Worm (Caenorhabditis elegans) whole organism, late embryonic: Measurements from ENCODE around the gene coq-6.

ENCODE experiments used
- F13H6.1 ChIP-seq: sonication (generic microtip); optimal IDR thresholded peaks from 2 replicates; lab custom pipeline; 2016; ENCODE audit warnings: missing genetic modification characterization, missing compliant biosample characterization
- T23F11.4 ChIP-seq: fragments of 200-800 bp; sonication (Bioruptor generic); optimal IDR thresholded peaks from 2 replicates; lab custom pipeline; 2018; ENCODE audit warnings: mild to moderate bottlenecking, missing genetic modification characterization, missing compliant biosample characterization
- ama-1 ChIP-seq: fragments of 150-350 bp; optimal IDR thresholded peaks from 2 replicates; lab custom pipeline; 2014
- dmd-4 ChIP-seq: sonication (generic microtip); optimal IDR thresholded peaks from 2 replicates; lab custom pipeline; 2016; ENCODE audit warnings: borderline replicate concordance, missing genetic modification characterization, missing compliant biosample characterization
- elt-2 ChIP-seq: sonication (generic microtip); optimal IDR thresholded peaks from 2 replicates; lab custom pipeline; 2016; ENCODE audit warnings: missing genetic modification reagents, missing genetic modification characterization, missing compliant biosample characterization
- fkh-10 ChIP-seq: fragments of 150-350 bp; optimal IDR thresholded peaks from 2 replicates; lab custom pipeline; 2014; ENCODE audit warnings: missing biosample characterization, missing genetic modification reagents, missing genetic modification characterization
- hlh-6 ChIP-seq: sonication (generic microtip); optimal IDR thresholded peaks from 2 replicates; lab custom pipeline; 2016; ENCODE audit warnings: missing genotype, missing genetic modification characterization, missing compliant biosample characterization
- lin-11 ChIP-seq: fragments of 200-800 bp; sonication (Bioruptor generic); optimal IDR thresholded peaks from 2 replicates; lab custom pipeline; 2018; ENCODE audit warnings: mild to moderate bottlenecking, missing genetic modification characterization, missing compliant biosample characterization
- nhr-11 ChIP-seq: fragments of 150-350 bp; optimal IDR thresholded peaks from 2 replicates; lab custom pipeline; 2014; ENCODE audit warnings: missing biosample characterization, missing genetic modification characterization
- pag-3 ChIP-seq: sonication (generic microtip); optimal IDR thresholded peaks from 2 replicates; lab custom pipeline; 2016; ENCODE audit warnings: missing compliant biosample characterization, missing genetic modification characterization, borderline replicate concordance
- ttx-3 ChIP-seq: sonication (generic microtip); optimal IDR thresholded peaks from 2 replicates; lab custom pipeline; 2016; ENCODE audit warnings: missing genetic modification reagents, missing genetic modification characterization, missing compliant biosample characterization
- unc-3 ChIP-seq, 2 experiments: fragments of 200-800 bp in 1 of 2; sonication (Bioruptor generic) in 1 of 2; sonication (generic microtip) in 1 of 2; conservative IDR thresholded peaks in 1 of 2; optimal IDR thresholded peaks in 1 of 2; 2 replicates each; pipeline versions ENCODE4 v1.3.6 to Lab custom; 2016 to 2022; ENCODE audit warnings: missing compliant biosample characterization in 2 of 2, missing genetic modification characterization in 2 of 2, missing genetic modification reagents in 1 of 2
- zip-5 ChIP-seq: sonication (generic microtip); optimal IDR thresholded peaks from 2 replicates; lab custom pipeline; 2016; ENCODE audit warnings: missing genetic modification characterization, missing compliant biosample characterization

DNA sequence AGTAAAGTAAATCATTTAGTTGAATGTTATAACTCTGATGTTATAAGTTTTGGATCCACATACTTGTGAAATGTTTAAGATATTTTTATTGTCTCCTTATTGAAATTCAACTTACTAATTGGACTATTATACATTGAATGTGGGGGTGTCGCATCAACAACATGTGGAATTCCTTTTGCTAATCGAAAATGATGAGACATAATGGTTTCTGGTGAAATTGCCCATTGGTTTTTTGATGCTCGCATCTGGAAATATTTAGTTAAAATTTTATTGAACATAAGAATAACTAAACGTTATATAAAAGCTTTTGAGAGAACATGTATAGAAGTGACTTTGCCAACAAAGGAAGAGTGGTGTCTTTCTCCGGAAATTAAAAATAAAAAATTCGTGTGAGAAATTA is 44.6 kb upstream of the coq-6 start, which contains the start of gene ZK682.7:
- TF ChIP-seq elt-2 (tag; lab: Kevin White, UChicago), result no peak
- TF ChIP-seq zip-5 (tag; lab: Kevin White, UChicago), result no peak
- no peak for TF ChIP-seq T23F11.4
- no peak for TF ChIP-seq ama-1 (lab: Kevin White, UChicago)
- TF ChIP-seq fkh-10 (GFP tag; lab: Kevin White, UChicago), result no peak
- TF ChIP-seq pag-3 (tag; lab: Kevin White, UChicago), result no peak
- no peak for TF ChIP-seq lin-11 (tag; lab: Kevin White, UChicago)
- no peak for TF ChIP-seq F13H6.1 (tag; lab: Kevin White, UChicago)
- no peak for TF ChIP-seq unc-3 (GFP tag; conservative IDR thresholded peaks at IDR 0.05; lab: Robert Waterston, UW)
- no peak for TF ChIP-seq unc-3 (tag; optimal IDR thresholded peaks at IDR 0.05; lab: Kevin White, UChicago)
- no peak for TF ChIP-seq dmd-4 (tag; lab: Kevin White, UChicago)
- no peak for TF ChIP-seq hlh-6 (tag; lab: Kevin White, UChicago)
- no peak for TF ChIP-seq ttx-3 (tag; lab: Kevin White, UChicago)
- TF ChIP-seq nhr-11, result no peak
